Worm (Caenorhabditis elegans) whole organism, L1 larva: ENCODE results near the gene F22H10.3.

ENCODE experiments used
- elt-3 ChIP-seq, 6 experiments: fragments of 150-350 bp in 1 of 6; sonication (generic microtip); optimal IDR thresholded peaks; 2 replicates each; lab custom pipeline; 2017 to 2018; ENCODE audit warnings: missing biosample characterization in 6 of 6, missing genetic modification characterization in 6 of 6, inconsistent platforms in 1 of 6
- fkh-8 ChIP-seq: sonication (generic microtip); optimal IDR thresholded peaks from 2 replicates; lab custom pipeline; 2016; ENCODE audit warnings: mild to moderate bottlenecking, missing genetic modification characterization, missing compliant biosample characterization
- lin-14 ChIP-seq: fragments of 200-800 bp; sonication (Bioruptor generic); optimal IDR thresholded peaks from 2 replicates; lab custom pipeline; 2018; ENCODE audit warnings: mild to moderate bottlenecking, missing genetic modification characterization, moderate library complexity, missing compliant biosample characterization
- nhr-77 ChIP-seq: fragments of 150-350 bp; optimal IDR thresholded peaks from 2 replicates; lab custom pipeline; 2014; ENCODE audit warnings: missing biosample characterization, missing genetic modification characterization
- unc-98 ChIP-seq: fragments of 200-800 bp; sonication (Bioruptor generic); IDR thresholded peaks from 2 replicates; pipeline ENCODE4 v1.3.6; 2022; ENCODE audit warnings: missing genetic modification characterization, missing compliant biosample characterization

DNA sequence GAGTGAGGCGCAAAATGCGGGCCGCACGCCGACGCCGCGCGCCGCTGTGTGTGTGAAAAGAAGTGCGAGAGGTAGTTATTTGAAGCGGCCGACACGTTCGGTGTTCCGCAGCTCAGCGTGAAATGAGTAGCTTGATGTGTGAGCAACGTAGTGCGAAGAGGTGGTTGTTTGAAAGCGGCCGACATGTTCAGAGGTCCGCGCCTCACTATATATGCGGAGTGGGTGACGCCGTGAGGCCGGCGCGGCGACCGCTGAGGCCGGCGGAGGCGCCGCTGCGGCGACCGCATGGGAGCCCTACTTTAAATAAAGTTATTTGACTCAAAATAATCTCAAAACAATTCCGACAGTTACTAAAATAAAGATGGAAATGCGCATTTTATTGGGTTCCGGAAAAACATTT is 19.3 kb upstream of the F22H10.3 start:
- TF ChIP-seq fkh-8 (tag; lab: Kevin White, UChicago) (no peak), elt-3 (tag; optimal IDR thresholded peaks at IDR 0.05; lab: Kevin White, UChicago) (no peak), unc-98 (no peak), lin-14 (GFP tag; lab: Kevin White, UChicago) (no peak), nhr-77 (tag; lab: Kevin White, UChicago) (no peak)
